Fruit fly (Drosophila melanogaster): ENCODE measurements around the gene CG8997.

dm6 chr2L:13820948-13821347 lies 24.2 kb downstream of the CG8997 start, which contains the start of gene b:
- no peak for TF ChIP-seq CG7101 (tag; optimal IDR thresholded peaks at IDR 0.05)
- TF ChIP-seq CG5204 (GFP tag; optimal IDR thresholded peaks at IDR 0.05), result no peak
- TF ChIP-seq CG14711 (tag; optimal IDR thresholded peaks at IDR 0.05), result no peak
- TF ChIP-seq kay (GFP tag; ENCODE audit: borderline replicate concordance), result no peak
- no peak for TF ChIP-seq cic (GFP tag; optimal IDR thresholded peaks at IDR 0.05)
- no peak for TF ChIP-seq pad (GFP tag; optimal IDR thresholded peaks at IDR 0.05)
- TF ChIP-seq Clk (GFP tag; optimal IDR thresholded peaks at IDR 0.05), result no peak

All from whole organism, adult.